Worm (Caenorhabditis elegans) whole organism, young adult: Measurements from ENCODE around the gene gpa-17.
A peak's percentile ranks its signal among the peaks of the same experiment; 100 is the strongest.

Experiments used
- C17E4.6 ChIP-seq: fragments of 200-800 bp; sonication (Bioruptor generic); IDR thresholded peaks from 2 replicates; pipeline ENCODE4 v1.3.6; 2022; ENCODE audit warnings: missing genetic modification reagents, missing genetic modification characterization, missing compliant biosample characterization
- F10E7.11 ChIP-seq: sonication (generic microtip); optimal IDR thresholded peaks from 2 replicates; lab custom pipeline; 2017; ENCODE audit warnings: mild to moderate bottlenecking, missing genetic modification characterization, moderate library complexity, missing compliant biosample characterization
- F23B12.7 ChIP-seq: sonication (generic microtip); optimal IDR thresholded peaks from 2 replicates; lab custom pipeline; 2017; ENCODE audit warnings: missing genetic modification characterization, mild to moderate bottlenecking, missing compliant biosample characterization, antibody characterized with exemption, moderate library complexity; ENCODE audit not compliant: insufficient read depth
- F55B11.4 ChIP-seq: sonication (generic microtip); optimal IDR thresholded peaks from 2 replicates; lab custom pipeline; 2016; ENCODE audit warnings: missing compliant biosample characterization, missing genetic modification characterization, borderline replicate concordance; ENCODE audit not compliant: insufficient read depth
- T26A5.8 ChIP-seq: sonication (generic microtip); optimal IDR thresholded peaks from 2 replicates; lab custom pipeline; 2016; ENCODE audit warnings: missing genetic modification characterization, missing compliant biosample characterization
- Y53G8AR.9 ChIP-seq: fragments of 200-800 bp; sonication (Bioruptor generic); conservative IDR thresholded peaks from 2 replicates; pipeline ENCODE4 v1.3.6; 2022; ENCODE audit warnings: missing genetic modification reagents, missing genetic modification characterization, missing compliant biosample characterization
- Y56A3A.18 ChIP-seq: fragments of 200-800 bp; sonication (Bioruptor generic); IDR thresholded peaks from 2 replicates; pipeline ENCODE4 v1.3.6; 2022; ENCODE audit warnings: missing genetic modification reagents, missing genetic modification characterization, missing compliant biosample characterization
- ama-1 ChIP-seq, 3 experiments: fragments of 150-350 bp in 1 of 3; sonication (generic microtip) in 2 of 3; optimal IDR thresholded peaks; 2 replicates each; lab custom pipeline; 2014 to 2018; ENCODE audit warnings: missing biosample characterization in 2 of 3, missing genetic modification characterization in 2 of 3, missing genetic modification reagents in 2 of 3
- aptf-2 ChIP-seq: fragments of 200-800 bp; sonication (Bioruptor generic); conservative IDR thresholded peaks from 2 replicates; pipeline ENCODE4 v1.3.6; 2022; ENCODE audit warnings: missing genetic modification reagents, missing genetic modification characterization, missing compliant biosample characterization
- attf-5 ChIP-seq: fragments of 200-800 bp; sonication (Bioruptor generic); optimal IDR thresholded peaks from 2 replicates; lab custom pipeline; 2018; ENCODE audit warnings: mild to moderate bottlenecking, missing genetic modification characterization, missing compliant biosample characterization
- attf-6 ChIP-seq: fragments of 200-800 bp; sonication (Bioruptor generic); IDR thresholded peaks from 2 replicates; pipeline ENCODE4 v1.3.6; 2022; ENCODE audit warnings: missing genetic modification reagents, missing genetic modification characterization, missing compliant biosample characterization
- bed-2 ChIP-seq: fragments of 200-800 bp; sonication (Bioruptor generic); IDR thresholded peaks from 2 replicates; pipeline ENCODE4 v1.3.6; 2022; ENCODE audit warnings: missing genetic modification reagents, missing genetic modification characterization, missing compliant biosample characterization
- ceh-91 ChIP-seq: fragments of 200-800 bp; sonication (Bioruptor generic); IDR thresholded peaks from 2 replicates; pipeline ENCODE4 v1.3.6; 2022; ENCODE audit warnings: missing genetic modification reagents, missing genetic modification characterization, missing compliant biosample characterization
- dpff-1 ChIP-seq: sonication (generic microtip); optimal IDR thresholded peaks from 2 replicates; lab custom pipeline; 2017; ENCODE audit warnings: mild to moderate bottlenecking, missing genetic modification characterization, missing compliant biosample characterization
- egl-18 ChIP-seq: fragments of 200-800 bp; sonication (Bioruptor generic); IDR thresholded peaks from 2 replicates; pipeline ENCODE4 v1.3.6; 2022; ENCODE audit warnings: missing genetic modification reagents, missing genetic modification characterization, missing compliant biosample characterization
- egl-44 ChIP-seq: fragments of 200-800 bp; sonication (Bioruptor generic); IDR thresholded peaks from 2 replicates; pipeline ENCODE4 v1.3.6; 2022; ENCODE audit warnings: missing genetic modification reagents, missing genetic modification characterization, missing compliant biosample characterization
- him-1 ChIP-seq: sonication (generic microtip); optimal IDR thresholded peaks from 2 replicates; lab custom pipeline; 2016; ENCODE audit warnings: missing genotype, missing genetic modification reagents, missing genetic modification characterization, missing compliant biosample characterization
- hlh-26 ChIP-seq: fragments of 200-800 bp; sonication (Bioruptor generic); conservative IDR thresholded peaks from 2 replicates; pipeline ENCODE4 v1.3.6; 2022; ENCODE audit warnings: missing genetic modification reagents, missing genetic modification characterization, missing compliant biosample characterization
- hmg-20 ChIP-seq: fragments of 200-800 bp; sonication (Bioruptor generic); IDR thresholded peaks from 2 replicates; pipeline ENCODE4 v1.3.6; 2022; ENCODE audit warnings: missing genetic modification reagents, missing genetic modification characterization, missing compliant biosample characterization
- hsf-1 ChIP-seq: fragments of 200-800 bp; sonication (Bioruptor generic); IDR thresholded peaks from 2 replicates; pipeline ENCODE4 v1.3.6; 2022; ENCODE audit warnings: missing genetic modification reagents, missing genetic modification characterization, missing compliant biosample characterization
- lin-26 ChIP-seq: fragments of 200-800 bp; sonication (Bioruptor generic); IDR thresholded peaks from 2 replicates; pipeline ENCODE4 v1.3.6; 2022; ENCODE audit warnings: missing genetic modification reagents, missing genetic modification characterization, missing compliant biosample characterization
- lir-1 ChIP-seq: fragments of 200-800 bp; sonication (Bioruptor generic); conservative IDR thresholded peaks from 2 replicates; pipeline ENCODE4 v1.3.6; 2022; ENCODE audit warnings: missing genetic modification reagents, missing genetic modification characterization, missing compliant biosample characterization
- lsl-1 ChIP-seq: fragments of 200-800 bp; sonication (Bioruptor generic); optimal IDR thresholded peaks from 2 replicates; lab custom pipeline; 2018; ENCODE audit warnings: mild to moderate bottlenecking, missing genetic modification characterization, moderate library complexity, missing compliant biosample characterization
- lsy-27 ChIP-seq: sonication (generic microtip); optimal IDR thresholded peaks from 2 replicates; lab custom pipeline; 2017; ENCODE audit warnings: missing genetic modification characterization, mild to moderate bottlenecking, missing compliant biosample characterization, antibody characterized with exemption, missing genotype, borderline replicate concordance; ENCODE audit not compliant: insufficient read depth
- madf-6 ChIP-seq: fragments of 200-800 bp; sonication (Bioruptor generic); IDR thresholded peaks from 2 replicates; pipeline ENCODE4 v1.3.6; 2022; ENCODE audit warnings: missing genetic modification reagents, missing genetic modification characterization, missing compliant biosample characterization
- madf-8 ChIP-seq: fragments of 200-800 bp; sonication (Bioruptor generic); conservative IDR thresholded peaks from 2 replicates; pipeline ENCODE4 v1.3.6; 2022; ENCODE audit warnings: missing genetic modification reagents, missing genetic modification characterization, missing compliant biosample characterization
- mel-28 ChIP-seq: sonication (generic microtip); optimal IDR thresholded peaks from 2 replicates; lab custom pipeline; 2016; ENCODE audit warnings: borderline replicate concordance, mild to moderate bottlenecking, missing genetic modification characterization, missing compliant biosample characterization
- nfya-1 ChIP-seq: sonication (generic microtip); optimal IDR thresholded peaks from 2 replicates; lab custom pipeline; 2017; ENCODE audit warnings: antibody characterized with exemption, missing compliant biosample characterization, missing genetic modification characterization, borderline replicate concordance; ENCODE audit not compliant: insufficient read depth
- nfyb-1 ChIP-seq: fragments of 200-800 bp; sonication (Bioruptor generic); IDR thresholded peaks from 2 replicates; pipeline ENCODE4 v1.3.6; 2022; ENCODE audit warnings: missing genetic modification reagents, missing genetic modification characterization, missing compliant biosample characterization
- nhr-80 ChIP-seq: sonication (generic microtip); optimal IDR thresholded peaks from 2 replicates; lab custom pipeline; 2016; ENCODE audit warnings: missing genetic modification characterization, missing compliant biosample characterization
- nhr-90 ChIP-seq: sonication (generic microtip); optimal IDR thresholded peaks from 2 replicates; lab custom pipeline; 2016; ENCODE audit warnings: missing genotype, mild to moderate bottlenecking, missing genetic modification characterization, missing compliant biosample characterization
- pbrm-1 ChIP-seq: fragments of 200-800 bp; sonication (Bioruptor generic); IDR thresholded peaks from 2 replicates; pipeline ENCODE4 v1.3.6; 2022; ENCODE audit warnings: missing genetic modification reagents, missing genetic modification characterization, missing compliant biosample characterization
- sdz-38 ChIP-seq: sonication (generic microtip); optimal IDR thresholded peaks from 2 replicates; lab custom pipeline; 2016; ENCODE audit warnings: missing genotype, missing genetic modification characterization, missing compliant biosample characterization
- sea-2 ChIP-seq: fragments of 200-800 bp; sonication (Bioruptor generic); IDR thresholded peaks from 2 replicates; pipeline ENCODE4 v1.3.6; 2022; ENCODE audit warnings: missing genetic modification characterization, missing compliant biosample characterization
- unc-130 ChIP-seq: sonication (generic microtip); optimal IDR thresholded peaks from 2 replicates; lab custom pipeline; 2016; ENCODE audit warnings: missing genetic modification reagents, missing genetic modification characterization, missing compliant biosample characterization
- ztf-28 ChIP-seq: fragments of 200-800 bp; sonication (Bioruptor generic); IDR thresholded peaks from 2 replicates; pipeline ENCODE4 v1.3.6; 2022; ENCODE audit warnings: missing genetic modification reagents, missing genetic modification characterization, missing compliant biosample characterization

The gpa-17 gene

ce11 chrIII:2586193-2586592 lies at the start of gene gpa-17:
Gene gpa-17 (plus strand): TSS chrIII:2586555.
- no peak for TF ChIP-seq Y53G8AR.9 (GFP tag; lab: Robert Waterston, UW)
- no peak for TF ChIP-seq C17E4.6 (GFP tag; lab: Robert Waterston, UW)
- no peak for TF ChIP-seq lin-26 (GFP tag; lab: Robert Waterston, UW)
- TF ChIP-seq nhr-80, result peak; percentile 64
- TF ChIP-seq Y56A3A.18, result no peak

ce11 chrIII:2540520-2540919 lies 45.8 kb upstream of the gpa-17 start:
- TF ChIP-seq hlh-26, result no peak
- no peak for TF ChIP-seq sdz-38 (tag; lab: Kevin White, UChicago)
- TF ChIP-seq lsy-27 (tag; lab: Kevin White, UChicago), result no peak
- no peak for TF ChIP-seq egl-18 (GFP tag; lab: Robert Waterston, UW)
- TF ChIP-seq lir-1, result no peak
- no peak for TF ChIP-seq attf-6
- no peak for TF ChIP-seq mel-28 (tag; lab: Kevin White, UChicago)
- no peak for TF ChIP-seq attf-5 (GFP tag; lab: Kevin White, UChicago)
- no peak for TF ChIP-seq madf-6 (GFP tag; lab: Robert Waterston, UW)
- TF ChIP-seq egl-44 (GFP tag; lab: Robert Waterston, UW), result no peak
- TF ChIP-seq F55B11.4 (tag; lab: Kevin White, UChicago), result no peak
- no peak for TF ChIP-seq aptf-2 (GFP tag; lab: Robert Waterston, UW)
- TF ChIP-seq pbrm-1 (GFP tag; lab: Robert Waterston, UW), result no peak
- TF ChIP-seq dpff-1 (tag; lab: Kevin White, UChicago), result no peak
- no peak for TF ChIP-seq nhr-90 (tag; lab: Kevin White, UChicago)
- TF ChIP-seq madf-8 (GFP tag; lab: Robert Waterston, UW), result no peak
- TF ChIP-seq unc-130 (GFP tag; lab: Kevin White, UChicago), result no peak
- TF ChIP-seq ama-1 (optimal IDR thresholded peaks at IDR 0.05; lab: Kevin White, UChicago), result no peak
- no peak for TF ChIP-seq ama-1 (GFP tag; optimal IDR thresholded peaks at IDR 0.05; lab: Kevin White, UChicago)
- no peak for TF ChIP-seq F10E7.11 (tag; lab: Kevin White, UChicago)

ce11 chrIII:2546298-2546697 lies 40.1 kb upstream of the gpa-17 start:
- TF ChIP-seq him-1 (tag; lab: Kevin White, UChicago) (peak; percentile 39), ceh-91 (GFP tag; lab: Robert Waterston, UW) (no peak), nfyb-1 (GFP tag; lab: Robert Waterston, UW) (peak; percentile 94), hsf-1 (peak; percentile 63; the same call in 1 of the 2 replicates)
- TF ChIP-seq, all 124 proteins: peak for 3

- no peak for TF ChIP-seq nfya-1 (tag; lab: Kevin White, UChicago)
- no peak for TF ChIP-seq F23B12.7
- no peak for TF ChIP-seq T26A5.8 (tag; lab: Kevin White, UChicago)
- no peak for TF ChIP-seq sea-2 (GFP tag; lab: Robert Waterston, UW)
- TF ChIP-seq lsl-1, result no peak
- no peak for TF ChIP-seq bed-2 (GFP tag; lab: Robert Waterston, UW)
- TF ChIP-seq ztf-28 (GFP tag; lab: Robert Waterston, UW), result no peak
- TF ChIP-seq F10E7.11 (tag; lab: Kevin White, UChicago), result no peak
- no peak for TF ChIP-seq ceh-91 (GFP tag; lab: Robert Waterston, UW)
- TF ChIP-seq nhr-90 (tag; lab: Kevin White, UChicago), result no peak
- TF ChIP-seq hmg-20 (GFP tag; lab: Robert Waterston, UW), result no peak
Measured at ce11 chrIII:2549620-2550019, 36.7 kb upstream of the gpa-17 start, which contains the start of gene feh-1. Gene feh-1 (plus strand): TSS chrIII:2549920.
